Fruit fly (Drosophila melanogaster) whole organism, embryonic: ENCODE measurements around the gene CG7985.

Source experiments
- Atf6 ChIP-seq: fragments of 200-800 bp; sonication (Bioruptor generic); IDR thresholded peaks from 2 replicates; pipeline ENCODE4 v1.3.6; 2022; ENCODE audit warnings: missing biosample characterization, missing genetic modification characterization
- BEAF-32 ChIP-seq: fragments of 200-800 bp; sonication (Bioruptor generic); optimal IDR thresholded peaks from 3 replicates; lab custom pipeline; 2017; ENCODE audit warnings: missing biosample characterization, missing genetic modification characterization, mild to moderate bottlenecking, moderate library complexity, missing genetic modification reagents
- Bgb ChIP-seq: fragments of 200-800 bp; sonication (Bioruptor generic); IDR thresholded peaks from 2 replicates; pipeline ENCODE4 v1.3.6; 2022; ENCODE audit warnings: missing biosample characterization, missing genetic modification characterization; ENCODE audit not compliant: partially characterized antibody
- CG10431 ChIP-seq: fragments of 200-800 bp; sonication (Bioruptor generic); optimal IDR thresholded peaks from 3 replicates; lab custom pipeline; 2018; ENCODE audit warnings: missing biosample characterization, mild to moderate bottlenecking, missing genetic modification characterization
- CG10979 ChIP-seq: fragments of 200-800 bp; sonication (Bioruptor generic); optimal IDR thresholded peaks from 2 replicates; lab custom pipeline; 2018; ENCODE audit warnings: missing biosample characterization, mild to moderate bottlenecking, missing genetic modification characterization, moderate library complexity
- CG13624 ChIP-seq: fragments of 200-800 bp; sonication (Bioruptor generic); optimal IDR thresholded peaks from 2 replicates; lab custom pipeline; 2016; ENCODE audit warnings: missing biosample characterization, missing genetic modification characterization
- CG14710 ChIP-seq: fragments of 200-800 bp; sonication (Bioruptor generic); optimal IDR thresholded peaks from 3 replicates; lab custom pipeline; 2019; ENCODE audit warnings: missing biosample characterization, mild to moderate bottlenecking, missing genetic modification characterization, moderate library complexity
- CG15514 ChIP-seq: fragments of 200-800 bp; sonication (Bioruptor generic); optimal IDR thresholded peaks from 3 replicates; lab custom pipeline; 2017; ENCODE audit warnings: missing biosample characterization, missing genetic modification characterization, mild to moderate bottlenecking, moderate library complexity, missing genetic modification reagents
- CG1602 ChIP-seq: fragments of 200-800 bp; sonication (Bioruptor generic); optimal IDR thresholded peaks from 3 replicates; lab custom pipeline; 2016; ENCODE audit warnings: missing biosample characterization, missing genetic modification characterization
- CG16813 ChIP-seq: fragments of 200-800 bp; sonication (Bioruptor generic); IDR thresholded peaks from 3 replicates; pipeline ENCODE4 v1.3.6; 2022; ENCODE audit warnings: missing biosample characterization, missing genetic modification characterization; ENCODE audit not compliant: partially characterized antibody
- CG17328 ChIP-seq: fragments of 200-800 bp; sonication (Bioruptor generic); IDR thresholded peaks from 2 replicates; pipeline ENCODE4 v1.3.6; 2022; ENCODE audit warnings: missing biosample characterization, missing genetic modification characterization
- CG18011 ChIP-seq: fragments of 200-800 bp; sonication (Bioruptor generic); optimal IDR thresholded peaks from 2 replicates; lab custom pipeline; 2017; ENCODE audit warnings: missing biosample characterization, missing genetic modification characterization, mild to moderate bottlenecking, moderate library complexity, missing genotype
- CG2120 ChIP-seq: fragments of 200-800 bp; sonication (Bioruptor generic); optimal IDR thresholded peaks from 3 replicates; lab custom pipeline; 2016; ENCODE audit warnings: missing biosample characterization, missing genetic modification characterization
- CG4617 ChIP-seq: fragments of 200-800 bp; sonication (Bioruptor generic); optimal IDR thresholded peaks from 3 replicates; lab custom pipeline; 2016; ENCODE audit warnings: missing biosample characterization, missing genetic modification characterization, borderline replicate concordance
- CG7372 ChIP-seq: fragments of 200-800 bp; sonication (Bioruptor generic); IDR thresholded peaks from 2 replicates; pipeline ENCODE4 v1.3.6; 2022; ENCODE audit warnings: missing biosample characterization, missing genetic modification characterization
- CTCF ChIP-seq: fragments of 200-800 bp; sonication (Bioruptor generic); optimal IDR thresholded peaks from 2 replicates; lab custom pipeline; 2017; ENCODE audit warnings: missing biosample characterization, mild to moderate bottlenecking, missing genetic modification characterization, moderate library complexity
- D19B ChIP-seq: fragments of 200-800 bp; sonication (Bioruptor generic); optimal IDR thresholded peaks from 2 replicates; lab custom pipeline; 2017; ENCODE audit warnings: missing biosample characterization, mild to moderate bottlenecking, missing genetic modification characterization
- Dip3 ChIP-seq: fragments of 200-800 bp; sonication (Bioruptor generic); optimal IDR thresholded peaks from 3 replicates; lab custom pipeline; 2016; ENCODE audit warnings: missing biosample characterization, missing genetic modification characterization
- Dp ChIP-seq: fragments of 200-800 bp; sonication (Bioruptor generic); optimal IDR thresholded peaks from 2 replicates; lab custom pipeline; 2018; ENCODE audit warnings: missing biosample characterization, mild to moderate bottlenecking, missing genetic modification characterization, moderate library complexity
- Drgx ChIP-seq: fragments of 200-800 bp; sonication (Bioruptor generic); IDR thresholded peaks from 2 replicates; pipeline ENCODE4 v1.3.6; 2022; ENCODE audit warnings: missing biosample characterization, missing genetic modification characterization
- E2f1 ChIP-seq: fragments of 200-800 bp; sonication (Bioruptor generic); IDR thresholded peaks from 2 replicates; pipeline ENCODE4 v1.3.6; 2022; ENCODE audit warnings: missing biosample characterization, missing genetic modification characterization
- E2f2 ChIP-seq: fragments of 200-800 bp; sonication (Bioruptor generic); IDR thresholded peaks from 2 replicates; pipeline ENCODE4 v1.3.6; 2022; ENCODE audit warnings: missing biosample characterization, missing genetic modification characterization
- Gsc ChIP-seq: fragments of 200-800 bp; sonication (Bioruptor generic); IDR thresholded peaks from 2 replicates; pipeline ENCODE4 v1.3.6; 2022; ENCODE audit warnings: missing biosample characterization, missing genetic modification characterization
- Hr3 ChIP-seq: fragments of 200-800 bp; sonication (Bioruptor generic); optimal IDR thresholded peaks from 3 replicates; lab custom pipeline; 2016; ENCODE audit warnings: missing biosample characterization, missing genetic modification characterization
- Jarid2 ChIP-seq: fragments of 200-800 bp; sonication (Bioruptor generic); optimal IDR thresholded peaks from 3 replicates; lab custom pipeline; 2017; ENCODE audit warnings: mild to moderate bottlenecking, missing biosample characterization, missing genetic modification reagents, missing genetic modification characterization
- Lhr ChIP-seq: fragments of 200-800 bp; sonication (Bioruptor generic); optimal IDR thresholded peaks from 3 replicates; lab custom pipeline; 2017; ENCODE audit warnings: mild to moderate bottlenecking, missing biosample characterization, missing genetic modification reagents, missing genetic modification characterization
- MESR4 ChIP-seq: fragments of 200-800 bp; sonication (Bioruptor generic); optimal IDR thresholded peaks from 2 replicates; lab custom pipeline; 2018; ENCODE audit warnings: missing biosample characterization, mild to moderate bottlenecking, missing genetic modification characterization, moderate library complexity
- Sin3A ChIP-seq: fragments of >200 bp; optimal IDR thresholded peaks from 2 replicates; lab custom pipeline; 2018
- Usf ChIP-seq: fragments of 200-800 bp; sonication (Bioruptor generic); optimal IDR thresholded peaks from 2 replicates; lab custom pipeline; 2017; ENCODE audit warnings: missing genotype, missing biosample characterization, missing genetic modification characterization
- bsh ChIP-seq, 2 experiments: fragments of 200-800 bp; sonication (Bioruptor generic); optimal IDR thresholded peaks; 2 replicates each; lab custom pipeline; 2017 to 2018; ENCODE audit warnings: mild to moderate bottlenecking in 2 of 2, missing biosample characterization in 2 of 2, missing genetic modification characterization in 2 of 2, moderate library complexity in 1 of 2
- dati ChIP-seq: fragments of 200-800 bp; sonication (Bioruptor generic); IDR thresholded peaks from 2 replicates; pipeline ENCODE4 v1.3.6; 2022; ENCODE audit warnings: missing biosample characterization, missing genetic modification characterization
- eve ChIP-seq, 2 experiments: fragments of >200 bp; optimal IDR thresholded peaks; 2 replicates each; lab custom pipeline; 2017; ENCODE audit warnings: missing biosample characterization in 2 of 2, missing genetic modification characterization in 2 of 2
- gfzf ChIP-seq: fragments of 200-800 bp; sonication (Bioruptor generic); optimal IDR thresholded peaks from 2 replicates; lab custom pipeline; 2016; ENCODE audit warnings: missing biosample characterization, mild to moderate bottlenecking, missing genetic modification characterization, moderate library complexity
- h ChIP-seq: fragments of >200 bp; optimal IDR thresholded peaks from 2 replicates; lab custom pipeline; 2017
- hbn ChIP-seq: fragments of 200-800 bp; sonication (Bioruptor generic); IDR thresholded peaks from 2 replicates; pipeline ENCODE4 v1.3.6; 2022; ENCODE audit warnings: missing biosample characterization, missing genetic modification characterization; ENCODE audit not compliant: partially characterized antibody
- inv ChIP-seq: fragments of 200-800 bp; sonication (Bioruptor generic); IDR thresholded peaks from 2 replicates; pipeline ENCODE4 v1.3.6; 2022; ENCODE audit warnings: missing biosample characterization, missing genetic modification characterization; ENCODE audit not compliant: partially characterized antibody
- nau ChIP-seq: fragments of 200-800 bp; sonication (Bioruptor generic); optimal IDR thresholded peaks from 3 replicates; lab custom pipeline; 2017; ENCODE audit warnings: missing biosample characterization, mild to moderate bottlenecking, missing genetic modification characterization, missing genetic modification reagents
- pzg ChIP-seq: fragments of 200-800 bp; sonication (Bioruptor generic); optimal IDR thresholded peaks from 3 replicates; lab custom pipeline; 2018; ENCODE audit warnings: missing biosample characterization, mild to moderate bottlenecking, missing genetic modification characterization, moderate library complexity
- repo ChIP-seq: fragments of 200-800 bp; sonication (Bioruptor generic); optimal IDR thresholded peaks from 2 replicates; lab custom pipeline; 2016; ENCODE audit warnings: missing biosample characterization, missing genetic modification characterization
- rib ChIP-seq: fragments of 200-800 bp; sonication (Bioruptor generic); IDR thresholded peaks from 2 replicates; pipeline ENCODE4 v1.3.6; 2022; ENCODE audit warnings: missing biosample characterization, missing genetic modification characterization
- scrt ChIP-seq: fragments of 200-800 bp; sonication (Bioruptor generic); optimal IDR thresholded peaks from 2 replicates; lab custom pipeline; 2018; ENCODE audit warnings: missing biosample characterization, mild to moderate bottlenecking, missing genetic modification characterization, moderate library complexity
- sd ChIP-seq: fragments of 200-800 bp; sonication (Bioruptor generic); optimal IDR thresholded peaks from 3 replicates; lab custom pipeline; 2018; ENCODE audit warnings: missing biosample characterization, mild to moderate bottlenecking, missing genetic modification characterization, moderate library complexity
- sqz ChIP-seq: fragments of 200-800 bp; sonication (Bioruptor generic); optimal IDR thresholded peaks from 3 replicates; lab custom pipeline; 2018; ENCODE audit warnings: missing biosample characterization, mild to moderate bottlenecking, missing genetic modification characterization
- ssp ChIP-seq: fragments of 200-800 bp; sonication (Bioruptor generic); IDR thresholded peaks from 2 replicates; pipeline ENCODE4 v1.3.6; 2022; ENCODE audit warnings: missing biosample characterization, missing genetic modification characterization
- stwl ChIP-seq: fragments of 200-800 bp; sonication (Bioruptor generic); optimal IDR thresholded peaks from 3 replicates; lab custom pipeline; 2018; ENCODE audit warnings: missing biosample characterization, mild to moderate bottlenecking, missing genetic modification characterization, moderate library complexity
- tx ChIP-seq: fragments of 200-800 bp; sonication (Bioruptor generic); optimal IDR thresholded peaks from 2 replicates; lab custom pipeline; 2016; ENCODE audit warnings: missing biosample characterization, missing genetic modification characterization
- vnd ChIP-seq: fragments of 200-800 bp; sonication (Bioruptor generic); IDR thresholded peaks from 3 replicates; pipeline ENCODE4 v1.3.6; 2022; ENCODE audit warnings: missing biosample characterization, missing genetic modification characterization; ENCODE audit not compliant: partially characterized antibody
- wdn ChIP-seq: fragments of 200-800 bp; sonication (Bioruptor generic); IDR thresholded peaks from 2 replicates; pipeline ENCODE4 v1.3.6; 2022; ENCODE audit warnings: missing biosample characterization, missing genetic modification characterization
- wek ChIP-seq: fragments of 200-800 bp; sonication (Bioruptor generic); optimal IDR thresholded peaks from 3 replicates; lab custom pipeline; 2018; ENCODE audit warnings: missing biosample characterization, mild to moderate bottlenecking, missing genetic modification characterization, moderate library complexity
- z ChIP-seq: fragments of 200-800 bp; sonication (Bioruptor generic); IDR thresholded peaks from 3 replicates; pipeline ENCODE4 v1.3.6; 2022; ENCODE audit warnings: missing biosample characterization, missing genetic modification characterization
- zen2 ChIP-seq: fragments of 200-800 bp; sonication (Bioruptor generic); IDR thresholded peaks from 3 replicates; pipeline ENCODE4 v1.3.6; 2022; ENCODE audit warnings: missing biosample characterization, missing genetic modification characterization; ENCODE audit not compliant: partially characterized antibody

The CG7985 gene

DNA sequence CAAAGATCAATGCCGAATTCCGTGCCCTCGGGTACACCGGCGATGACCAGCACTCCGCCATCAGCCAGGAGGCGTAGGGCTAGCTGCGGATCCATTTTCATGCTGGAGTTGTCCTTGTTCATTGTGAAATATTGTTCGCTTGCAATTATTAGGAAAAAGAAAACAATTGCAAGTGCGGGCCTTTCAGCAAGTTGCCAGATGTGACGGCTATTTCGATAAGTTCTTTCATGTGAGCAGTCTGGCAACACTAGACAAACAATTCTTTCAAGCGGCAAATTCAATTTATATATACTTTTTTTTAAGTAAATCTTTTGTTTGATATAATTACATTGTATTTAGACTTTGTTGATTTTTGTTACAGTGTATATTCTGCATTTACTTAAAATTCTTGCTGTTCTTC is 52.9 kb downstream of the CG7985 start, which contains the start of gene CG12320 (continued):
- peak; percentile 89 for TF ChIP-seq Dp (GFP tag; lab: Kevin White, UChicago)
- peak; percentile 8 for TF ChIP-seq Sin3A (lab: Kevin White, UChicago)
- peak; percentile 43 for TF ChIP-seq BEAF-32 (GFP tag; lab: Kevin White, UChicago)
- no peak for TF ChIP-seq Hr3 (GFP tag; lab: Kevin White, UChicago)
- peak; percentile 70 for TF ChIP-seq CG15514
- peak; percentile 94 for TF ChIP-seq E2f2
- peak; percentile 34 for TF ChIP-seq CG14710 (tag; lab: Kevin White, UChicago)
- peak; percentile 42 for TF ChIP-seq MESR4
- TF ChIP-seq Usf, result no peak
- TF ChIP-seq CG17328 (GFP tag; lab: Robert Waterston, UW), result 0 out of 2 replicates have a peak, but pooled peaks have one; percentile 8
- TF ChIP-seq ssp (GFP tag; lab: Robert Waterston, UW), result no peak
- TF ChIP-seq gfzf (GFP tag; lab: Kevin White, UChicago), result peak; percentile 11
- no peak for TF ChIP-seq Jarid2 (GFP tag; lab: Kevin White, UChicago)
- no peak for TF ChIP-seq CG10431

DNA sequence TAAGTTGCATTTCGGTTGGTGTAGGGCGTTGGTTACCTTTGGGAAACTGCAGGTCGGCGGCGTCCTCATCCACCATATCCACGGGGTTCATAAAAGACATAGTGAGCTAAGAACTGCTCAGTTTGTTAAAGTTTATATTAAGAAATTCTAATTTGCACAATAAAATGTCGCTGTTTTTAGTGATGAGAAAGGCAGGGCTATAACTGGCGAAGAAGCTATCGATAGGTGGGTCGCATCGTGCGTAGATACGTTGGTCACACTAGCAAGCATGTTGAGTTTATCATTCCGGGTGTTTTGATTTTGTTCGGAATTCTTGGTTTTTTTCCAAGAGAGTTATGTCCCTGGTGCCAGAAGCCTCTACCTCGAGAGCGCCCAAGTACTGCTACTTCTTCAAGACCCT is 55.6 kb downstream of the CG7985 start, which contains the start of the genes Ada2a, Polr2D, Tgs1 and moi:
Gene Ada2a (minus strand): TSS at position 207 of the 400 bp plus-strand sequence.
Gene Polr2D (minus strand): TSS at position 207 of the 400 bp plus-strand sequence.
Gene Tgs1 (plus strand): TSS at position 250 of the 400 bp plus-strand sequence.
Gene moi (plus strand): TSS at position 250 of the 400 bp plus-strand sequence.
- TF ChIP-seq wdn (GFP tag; lab: Robert Waterston, UW) (no peak), scrt (GFP tag; lab: Kevin White, UChicago) (no peak), CG13624 (GFP tag; lab: Kevin White, UChicago) (peak; percentile 33), Atf6 (GFP tag; lab: Robert Waterston, UW) (no peak), dati (GFP tag; lab: Robert Waterston, UW) (no peak), CG16813 (GFP tag; lab: Robert Waterston, UW) (peak; percentile 80), E2f1 (GFP tag; lab: Robert Waterston, UW) (no peak), stwl (tag; lab: Kevin White, UChicago) (peak; percentile 49), sqz (GFP tag; lab: Kevin White, UChicago) (no peak), tx (GFP tag; lab: Kevin White, UChicago) (no peak), repo (GFP tag; lab: Kevin White, UChicago) (no peak), CTCF (GFP tag; lab: Kevin White, UChicago) (no peak), zen2 (GFP tag; lab: Robert Waterston, UW) (peak; percentile 51; the same call in 1 of the 3 replicates), wek (GFP tag; lab: Kevin White, UChicago) (no peak), Drgx (GFP tag; lab: Robert Waterston, UW) (no peak), Dip3 (GFP tag; lab: Kevin White, UChicago) (no peak), eve (GFP tag; optimal IDR thresholded peaks at IDR 0.05; lab: Kevin White, UChicago) (no peak), D19B (no peak), Lhr (GFP tag; lab: Kevin White, UChicago) (no peak), h (lab: Kevin White, UChicago) (no peak), Gsc (GFP tag; lab: Robert Waterston, UW) (no peak), CG7372 (GFP tag; lab: Robert Waterston, UW) (no peak), nau (GFP tag; lab: Kevin White, UChicago) (no peak), CG10979 (tag; lab: Kevin White, UChicago) (no peak), Bgb (peak; percentile 79), rib (GFP tag; lab: Robert Waterston, UW) (no peak), z (GFP tag; lab: Robert Waterston, UW) (no peak), sd (tag; lab: Kevin White, UChicago) (peak; percentile 40), CG18011 (GFP tag; lab: Kevin White, UChicago) (no peak), hbn (GFP tag; lab: Robert Waterston, UW) (peak; percentile 72), CG4617 (peak; percentile 92), pzg (GFP tag; lab: Kevin White, UChicago) (peak; percentile 72), CG15514 (peak; percentile 48), CG2120 (peak; percentile 9), vnd (GFP tag; lab: Robert Waterston, UW) (peak; percentile 61), inv (GFP tag; lab: Robert Waterston, UW) (peak; percentile 66), bsh (GFP tag; optimal IDR thresholded peaks at IDR 0.05; lab: Kevin White, UChicago) (no peak), CG1602 (GFP tag; lab: Kevin White, UChicago) (no peak)
